Worm (Caenorhabditis elegans): Measurements from ENCODE around the gene K08E5.6.
A peak's percentile ranks its signal among the peaks of the same experiment; 100 is the strongest.

K08E5.6 gene

DNA sequence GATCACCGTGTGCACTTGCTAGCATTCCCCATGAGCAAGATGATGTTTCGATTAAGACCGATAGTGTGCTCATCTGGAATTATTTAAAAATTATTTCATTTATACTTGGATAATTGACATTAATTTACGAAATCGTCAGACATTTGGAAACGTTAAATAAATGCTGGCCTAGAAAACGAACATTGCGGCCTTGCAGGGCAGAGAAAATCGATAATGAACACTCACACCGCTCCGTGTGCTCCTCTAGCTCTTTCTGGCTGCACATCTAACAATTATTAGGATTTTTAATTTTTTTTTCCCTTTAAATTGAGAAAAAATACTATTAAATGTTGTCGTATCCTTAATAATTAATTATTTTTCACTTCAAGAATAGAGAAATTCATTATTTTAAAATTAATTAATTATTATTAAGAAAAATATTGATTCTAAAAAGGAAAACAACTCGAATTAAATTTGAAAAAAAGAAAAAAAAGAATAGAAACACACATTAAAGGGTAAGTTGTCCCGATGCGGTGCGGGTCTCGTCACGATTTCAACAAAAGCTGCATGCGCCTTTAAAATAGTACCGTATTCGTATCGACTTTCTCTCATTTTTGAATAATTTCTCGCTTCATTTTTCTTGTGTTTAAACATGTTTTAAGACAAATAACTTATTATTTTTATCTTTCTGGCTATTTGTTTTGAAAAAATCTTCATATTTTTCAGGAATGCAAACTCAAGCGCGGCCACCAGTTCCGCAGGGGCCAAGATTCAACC is 20.6 kb upstream of the K08E5.6 start, which contains the start of the genes gtf-2H3 and ham-3:
Gene gtf-2H3 (minus strand): TSS at position 73 of the 756 bp plus-strand sequence.
Gene ham-3 (plus strand): TSS at position 706 of the 756 bp plus-strand sequence.
- TF ChIP-seq ceh-28 (tag; optimal IDR thresholded peaks at IDR 0.05) (peak; percentile 79), sea-2 (GFP tag; optimal IDR thresholded peaks at IDR 0.05) (no peak), nfya-1 (tag; optimal IDR thresholded peaks at IDR 0.05; ENCODE audit: insufficient read depth) (peak; percentile 41), nhr-237 (tag; optimal IDR thresholded peaks at IDR 0.05) (no peak), hmg-11 (tag; optimal IDR thresholded peaks at IDR 0.05) (peak; percentile 33), tbx-2 (tag; optimal IDR thresholded peaks at IDR 0.05) (no peak), ceh-82 (tag; optimal IDR thresholded peaks at IDR 0.05) (no peak)

- TF ChIP-seq nhr-77 (tag; optimal IDR thresholded peaks at IDR 0.05) = no peak
- peak; percentile 60 for TF ChIP-seq lin-15B (tag; optimal IDR thresholded peaks at IDR 0.05)
- no peak for TF ChIP-seq hmg-11 (tag; optimal IDR thresholded peaks at IDR 0.05)
- TF ChIP-seq lin-39 (tag; optimal IDR thresholded peaks at IDR 0.05) = peak; percentile 9
- TF ChIP-seq nhr-43 (tag; optimal IDR thresholded peaks at IDR 0.05; ENCODE audit: poor library complexity, severe bottlenecking) = peak; percentile 51
- peak; percentile 76 for TF ChIP-seq R02D3.7 (tag; optimal IDR thresholded peaks at IDR 0.05)
- peak; percentile 43 for TF ChIP-seq nfya-1 (tag; optimal IDR thresholded peaks at IDR 0.05; ENCODE audit: insufficient read depth)
Measured at ce11 chrIII:10123586-10124233, 17.1 kb upstream of the K08E5.6 start, which contains the start of gene ttll-4. TSS of gene ttll-4 (plus strand) at chrIII:10124183.

ce11 chrIII:10126375-10126774 is 14.5 kb upstream of the K08E5.6 start:
- TF ChIP-seq elt-1 (tag; optimal IDR thresholded peaks at IDR 0.05) = peak; percentile 11
- TF ChIP-seq R02D3.7 (tag; optimal IDR thresholded peaks at IDR 0.05) = no peak
- TF ChIP-seq lin-39 (tag; optimal IDR thresholded peaks at IDR 0.05) = peak; percentile 74

DNA sequence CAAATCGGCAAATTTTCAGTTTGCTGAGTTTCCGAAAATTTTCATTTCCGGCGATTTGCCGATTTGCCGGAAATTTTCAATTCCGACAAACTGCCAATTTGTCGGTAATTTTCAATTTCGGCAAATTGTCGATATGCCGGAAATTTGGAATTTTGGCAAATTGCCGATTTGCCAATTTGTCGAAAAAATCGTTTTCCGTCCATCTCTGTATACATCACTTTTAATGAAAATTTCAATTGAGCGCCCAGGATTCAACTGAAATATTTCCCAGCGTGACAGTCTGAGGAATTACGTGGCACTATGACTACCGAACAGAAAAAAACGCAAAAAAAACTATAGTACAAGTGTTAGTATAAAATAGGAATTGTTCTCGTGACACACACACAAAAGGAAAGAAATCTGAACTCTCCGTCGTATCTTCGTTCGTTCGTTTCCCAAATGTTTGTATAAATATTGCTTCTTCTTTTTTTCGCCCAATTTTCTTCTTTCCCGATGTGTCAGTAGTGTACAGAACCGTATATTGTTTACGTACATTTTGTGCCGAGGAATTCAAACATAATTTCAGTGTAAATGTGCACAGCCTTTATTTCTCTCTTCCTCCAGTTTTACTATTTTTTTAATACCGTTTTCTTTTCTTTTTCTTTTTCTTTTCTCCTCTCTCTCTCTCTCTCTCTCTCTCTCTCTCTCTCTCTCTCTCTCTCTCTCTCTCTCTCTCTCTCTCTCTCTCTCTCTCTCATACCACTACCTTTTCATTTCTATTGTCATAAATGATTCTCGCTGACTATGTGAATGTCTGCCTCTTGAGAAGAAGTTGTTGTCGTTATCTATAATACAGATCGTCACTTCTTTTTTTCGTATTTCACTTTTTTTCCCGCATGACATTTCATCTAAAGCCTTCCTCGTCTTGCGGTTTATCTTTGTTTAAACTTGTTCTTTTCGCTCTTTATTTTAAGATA is 8.1 kb upstream of the K08E5.6 start:
- TF ChIP-seq nhr-28 (tag; optimal IDR thresholded peaks at IDR 0.05) (no peak), mdl-1 (tag; optimal IDR thresholded peaks at IDR 0.05) (no peak), nhr-25 (tag; optimal IDR thresholded peaks at IDR 0.05) (peak; percentile 30), ama-1 (optimal IDR thresholded peaks at IDR 0.05) (no peak), jun-1 (tag; optimal IDR thresholded peaks at IDR 0.05) (no peak), nhr-237 (tag; optimal IDR thresholded peaks at IDR 0.05) (no peak), daf-12 (tag; optimal IDR thresholded peaks at IDR 0.05) (no peak), nhr-23 (tag; optimal IDR thresholded peaks at IDR 0.05) (peak; percentile 10), lsy-12 (tag; optimal IDR thresholded peaks at IDR 0.05) (no peak), hmg-11 (tag; optimal IDR thresholded peaks at IDR 0.05) (no peak), nfya-1 (tag; optimal IDR thresholded peaks at IDR 0.05; ENCODE audit: insufficient read depth) (no peak), elt-3 (tag; optimal IDR thresholded peaks at IDR 0.05) (no peak), nhr-43 (tag; optimal IDR thresholded peaks at IDR 0.05; ENCODE audit: poor library complexity, severe bottlenecking) (no peak), sea-2 (GFP tag; optimal IDR thresholded peaks at IDR 0.05) (no peak), elt-2 (tag; optimal IDR thresholded peaks at IDR 0.05) (peak; percentile 72), elt-1 (tag; optimal IDR thresholded peaks at IDR 0.05) (peak; percentile 79), ztf-11 (tag; optimal IDR thresholded peaks at IDR 0.05) (no peak), fkh-2 (tag; optimal IDR thresholded peaks at IDR 0.05) (no peak), unc-62 (GFP tag; optimal IDR thresholded peaks at IDR 0.05) (no peak), pha-4 (tag; optimal IDR thresholded peaks at IDR 0.05) (peak; percentile 79), unc-39 (tag; optimal IDR thresholded peaks at IDR 0.05) (no peak), fos-1 (tag; optimal IDR thresholded peaks at IDR 0.05) (no peak), nhr-76 (tag; optimal IDR thresholded peaks at IDR 0.05) (no peak), ceh-9 (tag; optimal IDR thresholded peaks at IDR 0.05) (no peak), pqm-1 (tag; optimal IDR thresholded peaks at IDR 0.05) (peak; percentile 75), nhr-67 (tag; optimal IDR thresholded peaks at IDR 0.05) (no peak), snpc-4 (tag; optimal IDR thresholded peaks at IDR 0.05) (no peak)

Data from whole organism, L3 larva.